Fruit fly (Drosophila melanogaster): ENCODE data around the gene lqfR.

The lqfR gene

DNA sequence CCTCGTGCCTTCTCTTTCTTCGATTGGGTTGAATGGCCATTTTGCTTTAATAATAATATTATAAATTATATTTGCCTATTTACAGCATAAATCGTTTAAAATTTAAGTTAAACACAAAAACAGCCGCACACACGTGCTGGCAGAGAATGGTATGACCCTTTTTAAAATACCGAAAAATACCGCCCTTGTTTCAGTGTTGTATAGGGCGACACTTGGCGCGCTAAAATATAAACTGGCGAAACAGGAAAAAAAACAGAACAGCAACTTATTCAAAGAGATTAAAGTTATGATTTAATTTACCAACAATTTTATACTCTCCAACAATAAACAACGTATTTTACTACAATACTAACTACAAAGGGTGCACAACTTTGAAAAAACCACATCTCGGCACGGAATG lies 35.4 kb downstream of the lqfR start, which contains the start of gene CG12499:
TSS of gene CG12499 (minus strand) at position 95 of the 400 bp plus-strand sequence.
- TF ChIP-seq CG1620 (GFP tag; optimal IDR thresholded peaks at IDR 0.05), result no peak
- TF ChIP-seq kay (GFP tag; ENCODE audit: borderline replicate concordance), result peak; percentile 93
- peak; percentile 93 for TF ChIP-seq Mnt (GFP tag; optimal IDR thresholded peaks at IDR 0.05)
- TF ChIP-seq bab1 (GFP tag; optimal IDR thresholded peaks at IDR 0.05), result peak; percentile 3
- TF ChIP-seq CG11617 (GFP tag; optimal IDR thresholded peaks at IDR 0.05), result no peak

DNA sequence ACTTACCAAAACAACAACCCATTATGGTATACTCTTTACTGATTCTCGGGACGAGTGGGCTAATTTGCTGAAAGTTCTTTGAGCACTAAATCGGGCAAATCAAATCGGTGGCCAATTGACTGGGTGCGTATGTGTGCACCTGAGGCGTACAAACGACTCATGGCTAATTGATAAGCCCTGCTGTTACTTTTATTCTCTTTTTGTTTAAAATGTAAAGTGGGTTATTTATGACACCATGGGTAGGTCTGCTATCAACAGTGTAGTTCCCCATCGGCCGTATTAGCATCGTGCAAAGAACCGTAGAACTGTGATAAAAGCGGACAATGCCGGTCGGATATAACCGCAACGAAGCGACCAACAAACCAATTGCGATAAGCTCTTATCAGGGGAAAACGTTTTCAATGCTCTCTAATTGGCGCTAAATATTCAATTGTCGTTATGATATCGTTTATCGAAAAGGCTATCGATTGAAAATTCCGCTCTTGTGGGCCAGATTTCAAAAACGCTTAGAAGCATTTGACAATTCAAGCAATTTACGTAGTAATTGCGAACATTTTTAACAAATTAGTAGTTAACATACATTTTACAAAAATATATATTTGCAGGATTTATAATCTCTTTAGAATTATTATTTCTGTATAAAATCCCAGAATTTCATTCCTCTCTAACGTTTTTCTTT lies 36.2 kb downstream of the lqfR start, which contains the start of gene CG34288:
TSS of gene CG34288 (minus strand) at position 69 of the 679 bp plus-strand sequence.
- peak; percentile 38 for TF ChIP-seq CG33017 (tag; optimal IDR thresholded peaks at IDR 0.05)
- no peak for TF ChIP-seq tj (GFP tag; optimal IDR thresholded peaks at IDR 0.05)
- no peak for TF ChIP-seq CG5204 (GFP tag; optimal IDR thresholded peaks at IDR 0.05)
- TF ChIP-seq CG1620 (GFP tag; optimal IDR thresholded peaks at IDR 0.05), result no peak
- no peak for TF ChIP-seq Crg-1 (GFP tag; optimal IDR thresholded peaks at IDR 0.05)
- no peak for TF ChIP-seq ovo (GFP tag; optimal IDR thresholded peaks at IDR 0.05)
- TF ChIP-seq CG14711 (tag; optimal IDR thresholded peaks at IDR 0.05), result no peak
- TF ChIP-seq cic (GFP tag; optimal IDR thresholded peaks at IDR 0.05), result peak; percentile 87
- TF ChIP-seq Mnt (GFP tag; optimal IDR thresholded peaks at IDR 0.05), result peak; percentile 75
- TF ChIP-seq cnc (optimal IDR thresholded peaks at IDR 0.05), result no peak
- peak; percentile 62 for TF ChIP-seq kay (GFP tag; ENCODE audit: borderline replicate concordance)
- peak; percentile 15 for TF ChIP-seq toe (GFP tag; optimal IDR thresholded peaks at IDR 0.05)
- TF ChIP-seq pad (GFP tag; optimal IDR thresholded peaks at IDR 0.05), result peak; percentile 14
- no peak for TF ChIP-seq CG11617 (GFP tag; optimal IDR thresholded peaks at IDR 0.05)
- no peak for TF ChIP-seq Clk (GFP tag; optimal IDR thresholded peaks at IDR 0.05)
- TF ChIP-seq Hr96 (GFP tag; optimal IDR thresholded peaks at IDR 0.05), result peak; percentile 9
- TF ChIP-seq CG7101 (tag; optimal IDR thresholded peaks at IDR 0.05), result peak; percentile 52
- no peak for TF ChIP-seq bab1 (GFP tag; optimal IDR thresholded peaks at IDR 0.05)
- TF ChIP-seq CG12768 (GFP tag; optimal IDR thresholded peaks at IDR 0.05), result peak; percentile 48
- no peak for TF ChIP-seq CG7045 (GFP tag; optimal IDR thresholded peaks at IDR 0.05)

DNA sequence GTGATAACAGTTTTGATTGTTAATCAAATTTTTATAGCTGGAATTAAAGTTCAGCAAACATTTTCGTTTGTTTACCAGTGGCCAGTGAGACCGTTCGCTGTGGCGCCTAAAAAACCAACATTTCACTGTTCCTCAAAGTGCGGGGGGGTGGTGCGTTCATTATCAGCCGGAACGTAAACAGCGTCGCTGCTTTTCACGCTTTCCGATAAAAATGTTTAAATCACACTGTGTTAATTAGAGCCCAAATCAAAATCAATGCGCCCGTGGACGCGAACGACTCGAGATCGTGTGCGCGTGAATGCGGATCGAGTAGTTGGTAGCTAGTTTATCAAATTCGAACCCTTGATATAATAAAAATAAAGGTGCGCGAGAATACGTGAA lies 36.8 kb downstream of the lqfR start, which contains the start of gene CG34376:
TSS of gene CG34376 (plus strand) at position 226 of the 381 bp plus-strand sequence.
- no peak for TF ChIP-seq tj (GFP tag; optimal IDR thresholded peaks at IDR 0.05)
- no peak for TF ChIP-seq cnc (optimal IDR thresholded peaks at IDR 0.05)
- no peak for TF ChIP-seq kay (GFP tag; ENCODE audit: borderline replicate concordance)
- TF ChIP-seq Crg-1 (GFP tag; optimal IDR thresholded peaks at IDR 0.05), result peak; percentile 27
- peak; percentile 74 for TF ChIP-seq CG12768 (GFP tag; optimal IDR thresholded peaks at IDR 0.05)
- peak; percentile 60 for TF ChIP-seq cic (GFP tag; optimal IDR thresholded peaks at IDR 0.05)
- TF ChIP-seq CG5204 (GFP tag; optimal IDR thresholded peaks at IDR 0.05), result peak; percentile 8
- TF ChIP-seq toe (GFP tag; optimal IDR thresholded peaks at IDR 0.05), result no peak
- peak; percentile 61 for TF ChIP-seq Hr96 (GFP tag; optimal IDR thresholded peaks at IDR 0.05)
- peak; percentile 79 for TF ChIP-seq Mnt (GFP tag; optimal IDR thresholded peaks at IDR 0.05)
- no peak for TF ChIP-seq CG1620 (GFP tag; optimal IDR thresholded peaks at IDR 0.05)
- TF ChIP-seq CG11617 (GFP tag; optimal IDR thresholded peaks at IDR 0.05), result peak; percentile 21
- no peak for TF ChIP-seq pad (GFP tag; optimal IDR thresholded peaks at IDR 0.05)
- TF ChIP-seq CG7045 (GFP tag; optimal IDR thresholded peaks at IDR 0.05), result no peak
- TF ChIP-seq CG33017 (tag; optimal IDR thresholded peaks at IDR 0.05), result no peak
- TF ChIP-seq CG7101 (tag; optimal IDR thresholded peaks at IDR 0.05), result peak; percentile 15
- TF ChIP-seq CG14711 (tag; optimal IDR thresholded peaks at IDR 0.05), result no peak
- no peak for TF ChIP-seq ovo (GFP tag; optimal IDR thresholded peaks at IDR 0.05)
- peak; percentile 48 for TF ChIP-seq bab1 (GFP tag; optimal IDR thresholded peaks at IDR 0.05)
- no peak for TF ChIP-seq Clk (GFP tag; optimal IDR thresholded peaks at IDR 0.05)

DNA sequence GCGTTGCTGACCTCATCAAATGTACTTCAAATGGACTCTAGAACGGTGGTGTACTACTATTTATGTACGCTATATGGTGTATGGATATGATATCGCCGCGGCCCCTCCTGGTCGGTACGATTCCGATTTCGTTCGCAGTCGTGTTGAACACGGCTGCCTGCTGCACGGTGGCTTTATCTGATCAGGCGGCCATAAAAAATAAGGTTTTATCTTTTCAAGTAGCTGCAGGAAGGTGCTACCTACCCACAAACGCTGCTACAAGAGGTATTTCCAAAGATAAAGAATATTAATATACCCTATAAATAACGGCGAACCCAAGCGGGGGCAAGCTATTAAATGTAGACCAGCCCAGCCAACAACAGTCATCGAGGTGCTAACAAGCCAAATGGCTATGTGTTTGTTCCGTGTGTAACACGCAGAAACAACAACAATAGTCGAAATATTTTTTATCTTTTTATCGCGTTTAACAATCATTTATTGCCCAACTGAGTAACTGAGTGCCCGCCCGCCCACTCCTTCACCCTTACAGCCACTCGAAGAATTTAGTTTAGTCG lies 38.8 kb downstream of the lqfR start:
- TF ChIP-seq pad (GFP tag; optimal IDR thresholded peaks at IDR 0.05), result no peak

DNA sequence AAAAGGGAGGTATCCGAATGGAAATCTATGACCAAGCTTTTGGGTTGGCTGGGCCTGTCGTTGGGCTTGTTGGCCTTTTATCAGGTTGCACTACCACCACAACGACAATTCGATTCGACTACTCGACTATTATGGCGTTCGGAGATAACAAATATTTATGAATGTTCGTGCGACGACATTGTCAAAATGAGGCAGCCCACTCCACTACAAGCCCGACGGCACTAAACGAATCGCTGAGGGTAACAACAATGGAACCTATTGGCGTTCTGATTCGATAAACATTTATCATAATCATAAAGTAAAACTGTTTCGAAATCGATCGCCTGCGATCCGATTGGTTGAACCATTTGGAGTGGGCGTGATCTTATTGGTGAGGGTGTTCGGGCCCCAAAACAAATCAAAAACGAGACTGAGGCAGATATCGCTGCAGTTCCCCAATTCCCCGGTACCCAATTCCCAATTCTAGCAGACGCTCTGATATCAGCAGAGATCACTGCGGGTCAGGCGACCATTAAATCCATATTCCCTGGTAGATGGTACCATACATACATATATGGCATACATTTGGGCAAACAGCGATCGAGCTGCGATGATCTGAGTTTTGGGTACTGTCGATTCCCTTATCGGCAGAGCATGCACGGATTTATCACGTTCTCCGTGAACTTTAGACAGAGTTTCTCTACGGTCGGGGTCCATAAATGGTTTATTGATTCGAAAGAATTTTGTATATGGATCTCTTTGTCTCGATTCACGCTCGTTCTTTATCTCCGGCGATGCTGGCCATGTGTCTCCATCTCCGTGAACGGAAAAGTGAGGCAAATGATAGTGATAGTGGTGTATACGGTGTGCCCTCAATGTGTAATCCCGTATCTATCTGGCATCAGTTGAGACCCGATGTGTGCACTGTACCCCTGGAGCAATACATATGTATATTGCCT lies 43.6 kb downstream of the lqfR start:
- no peak for TF ChIP-seq tj (GFP tag; optimal IDR thresholded peaks at IDR 0.05)
- no peak for TF ChIP-seq CG7045 (GFP tag; optimal IDR thresholded peaks at IDR 0.05)
- no peak for TF ChIP-seq CG11617 (GFP tag; optimal IDR thresholded peaks at IDR 0.05)
- TF ChIP-seq ovo (GFP tag; optimal IDR thresholded peaks at IDR 0.05), result no peak
- TF ChIP-seq kay (GFP tag; ENCODE audit: borderline replicate concordance), result peak; percentile 48
- TF ChIP-seq cic (GFP tag; optimal IDR thresholded peaks at IDR 0.05), result peak; percentile 1
- TF ChIP-seq toe (GFP tag; optimal IDR thresholded peaks at IDR 0.05), result no peak
- TF ChIP-seq CG1620 (GFP tag; optimal IDR thresholded peaks at IDR 0.05), result no peak

All from whole organism, adult.